Worm (Caenorhabditis elegans) whole organism, L1 larva: ENCODE results near the gene C17F4.11.

Experiments used
- aha-1 ChIP-seq: fragments of 150-350 bp; optimal IDR thresholded peaks from 2 replicates; lab custom pipeline; 2014; ENCODE audit warnings: missing biosample characterization, missing genetic modification characterization
- ceh-82 ChIP-seq, 3 experiments: fragments of 150-350 bp in 1 of 3; sonication (generic microtip) in 2 of 3; optimal IDR thresholded peaks; 2 replicates each; lab custom pipeline; 2014 to 2017; ENCODE audit warnings: missing biosample characterization in 3 of 3, missing genetic modification characterization in 3 of 3
- efl-1 ChIP-seq, 4 experiments: fragments of 150-350 bp; optimal IDR thresholded peaks in 3 of 4; peaks in 1 of 4; 1 replicate in 1 of 4; 2 replicates in 3 of 4; lab custom pipeline; 2014; ENCODE audit warnings: missing biosample characterization in 2 of 4, missing genetic modification characterization in 2 of 4, missing genetic modification reagents in 2 of 4
- egl-13 ChIP-seq: sonication (generic microtip); optimal IDR thresholded peaks from 2 replicates; lab custom pipeline; 2016; ENCODE audit warnings: missing genotype, missing genetic modification reagents, missing genetic modification characterization, missing compliant biosample characterization
- fkh-10 ChIP-seq: sonication (generic microtip); optimal IDR thresholded peaks from 2 replicates; lab custom pipeline; 2017; ENCODE audit warnings: missing biosample characterization, missing genetic modification reagents, missing genetic modification characterization
- hlh-17 ChIP-seq: fragments of 200-800 bp; sonication (Bioruptor generic); optimal IDR thresholded peaks from 2 replicates; lab custom pipeline; 2018; ENCODE audit warnings: missing genetic modification characterization, mild to moderate bottlenecking, missing compliant biosample characterization, moderate library complexity, borderline replicate concordance
- hlh-4 ChIP-seq: sonication (generic microtip); optimal IDR thresholded peaks from 2 replicates; lab custom pipeline; 2016; ENCODE audit warnings: mild to moderate bottlenecking, missing genetic modification characterization, missing compliant biosample characterization
- lin-15B ChIP-seq: fragments of 150-350 bp; sonication (generic microtip); optimal IDR thresholded peaks from 3 replicates; lab custom pipeline; 2014; ENCODE audit warnings: missing biosample characterization, missing genetic modification characterization
- lin-35 ChIP-seq, 2 experiments: fragments of 150-350 bp; optimal IDR thresholded peaks; 2 replicates each; lab custom pipeline; 2014; ENCODE audit warnings: missing biosample characterization in 2 of 2, missing genetic modification characterization in 2 of 2, missing genetic modification reagents in 2 of 2
- lin-39 ChIP-seq: fragments of 150-350 bp; optimal IDR thresholded peaks from 2 replicates; lab custom pipeline; 2014; ENCODE audit warnings: missing biosample characterization, missing genetic modification reagents, missing genetic modification characterization
- mab-9 ChIP-seq: fragments of 200-800 bp; sonication (Bioruptor generic); IDR thresholded peaks from 2 replicates; pipeline ENCODE4 v1.3.6; 2022; ENCODE audit warnings: missing genetic modification reagents, missing genetic modification characterization, missing compliant biosample characterization
- mef-2 ChIP-seq: fragments of 150-350 bp; optimal IDR thresholded peaks from 2 replicates; lab custom pipeline; 2014; ENCODE audit warnings: missing biosample characterization, missing genetic modification characterization
- nhr-11 ChIP-seq: fragments of 150-350 bp; optimal IDR thresholded peaks from 2 replicates; lab custom pipeline; 2014; ENCODE audit warnings: missing biosample characterization, missing genetic modification characterization
- nhr-12 ChIP-seq: sonication (generic microtip); optimal IDR thresholded peaks from 2 replicates; lab custom pipeline; 2017; ENCODE audit warnings: missing biosample characterization, missing genetic modification characterization
- nhr-19 ChIP-seq: fragments of 200-800 bp; sonication (Bioruptor generic); conservative IDR thresholded peaks from 2 replicates; pipeline ENCODE4 v1.3.6; 2022; ENCODE audit warnings: missing genetic modification characterization, missing compliant biosample characterization
- nhr-20 ChIP-seq: sonication (generic microtip); optimal IDR thresholded peaks from 2 replicates; lab custom pipeline; 2016; ENCODE audit warnings: mild to moderate bottlenecking, missing genetic modification characterization, missing compliant biosample characterization
- nhr-28 ChIP-seq: fragments of 150-350 bp; optimal IDR thresholded peaks from 2 replicates; lab custom pipeline; 2014; ENCODE audit warnings: missing biosample characterization, missing genetic modification characterization
- nhr-47 ChIP-seq: sonication (generic microtip); optimal IDR thresholded peaks from 2 replicates; lab custom pipeline; 2016; ENCODE audit warnings: mild to moderate bottlenecking, missing genetic modification characterization, moderate library complexity, missing compliant biosample characterization
- nhr-90 ChIP-seq: sonication (generic microtip); optimal IDR thresholded peaks from 2 replicates; lab custom pipeline; 2016; ENCODE audit warnings: mild to moderate bottlenecking, missing genetic modification characterization, missing compliant biosample characterization; ENCODE audit not compliant: poor library complexity
- pqm-1 ChIP-seq: sonication (generic microtip); optimal IDR thresholded peaks from 3 replicates; lab custom pipeline; 2017; ENCODE audit warnings: missing biosample characterization, missing genetic modification characterization
- skn-1 ChIP-seq: fragments of 150-350 bp; optimal IDR thresholded peaks from 2 replicates; lab custom pipeline; 2014; ENCODE audit warnings: missing biosample characterization, missing genetic modification characterization
- snu-23 ChIP-seq: sonication (generic microtip); optimal IDR thresholded peaks from 2 replicates; lab custom pipeline; 2016; ENCODE audit warnings: missing genetic modification characterization, missing compliant biosample characterization
- sup-37 ChIP-seq: fragments of 200-800 bp; sonication (Bioruptor generic); optimal IDR thresholded peaks from 2 replicates; lab custom pipeline; 2018; ENCODE audit warnings: mild to moderate bottlenecking, missing genetic modification characterization, missing compliant biosample characterization
- unc-30 ChIP-seq: sonication (generic microtip); optimal IDR thresholded peaks from 2 replicates; lab custom pipeline; 2017; ENCODE audit warnings: missing biosample characterization, missing genetic modification characterization
- unc-86 ChIP-seq: sonication (generic microtip); optimal IDR thresholded peaks from 2 replicates; lab custom pipeline; 2016; ENCODE audit warnings: missing genetic modification characterization, missing compliant biosample characterization
- unc-98 ChIP-seq: fragments of 200-800 bp; sonication (Bioruptor generic); IDR thresholded peaks from 2 replicates; pipeline ENCODE4 v1.3.6; 2022; ENCODE audit warnings: missing genetic modification characterization, missing compliant biosample characterization
- xbp-1 ChIP-seq: sonication (generic microtip); optimal IDR thresholded peaks from 2 replicates; lab custom pipeline; 2016; ENCODE audit warnings: missing genetic modification characterization, missing compliant biosample characterization
- zip-4 ChIP-seq: fragments of 200-800 bp; sonication (Bioruptor generic); optimal IDR thresholded peaks from 2 replicates; lab custom pipeline; 2018; ENCODE audit warnings: mild to moderate bottlenecking, missing genetic modification characterization, moderate library complexity, missing compliant biosample characterization
- ztf-11 ChIP-seq, 2 experiments: sonication (generic microtip); optimal IDR thresholded peaks; 2 replicates each; lab custom pipeline; 2016 to 2017; ENCODE audit warnings: missing genetic modification characterization in 2 of 2, missing biosample characterization in 1 of 2, missing compliant biosample characterization in 1 of 2
- ztf-4 ChIP-seq: fragments of 150-350 bp; optimal IDR thresholded peaks from 2 replicates; lab custom pipeline; 2014; ENCODE audit warnings: missing biosample characterization, missing genetic modification characterization

The C17F4.11 gene

ce11 chrII:3209251-3209650, 28.0 kb upstream of the C17F4.11 start, which contains the start of gene ZC239.6 (continued):
- no peak for TF ChIP-seq nhr-90
- TF ChIP-seq nhr-47 (tag; lab: Kevin White, UChicago): peak; percentile 17
- TF ChIP-seq lin-35 (GFP tag; optimal IDR thresholded peaks at IDR 0.05; lab: Kevin White, UChicago): peak in 1 of 2 experiments; percentile 8
- TF ChIP-seq, all 84 proteins: peak for 15

- TF ChIP-seq ceh-82 (tag; optimal IDR thresholded peaks at IDR 0.05; lab: Kevin White, UChicago) (no peak), unc-86 (tag; lab: Kevin White, UChicago) (no peak), nhr-12 (tag; lab: Kevin White, UChicago) (no peak), unc-30 (tag; lab: Kevin White, UChicago) (no peak), zip-4 (GFP tag; lab: Kevin White, UChicago) (no peak), lin-39 (tag; lab: Kevin White, UChicago) (no peak), skn-1 (tag; lab: Kevin White, UChicago) (no peak), mef-2 (tag; lab: Kevin White, UChicago) (no peak), aha-1 (tag; lab: Kevin White, UChicago) (no peak), lin-15B (no peak), egl-13 (tag; lab: Kevin White, UChicago) (no peak), fkh-10 (no peak), unc-98 (no peak)
Measured at ce11 chrII:3210365-3210764, 26.9 kb upstream of the C17F4.11 start, which contains the start of gene ZC239.5. Gene ZC239.5 (plus strand): TSS chrII:3210665.

- TF ChIP-seq nhr-11 (no peak), efl-1 (optimal IDR thresholded peaks at IDR 0.05; lab: Kevin White, UChicago) (no peak), efl-1 (GFP tag; optimal IDR thresholded peaks at IDR 0.05 in 1 of 2; lab: Kevin White, UChicago) (no peak), pqm-1 (tag; lab: Kevin White, UChicago) (no peak), nhr-90 (no peak), mab-9 (no peak), sup-37 (GFP tag; lab: Kevin White, UChicago) (no peak), ztf-11 (tag; optimal IDR thresholded peaks at IDR 0.05; lab: Kevin White, UChicago) (no peak), zip-4 (GFP tag; lab: Kevin White, UChicago) (no peak), nhr-20 (tag; lab: Kevin White, UChicago) (no peak), hlh-4 (tag; lab: Kevin White, UChicago) (no peak), hlh-17 (GFP tag; lab: Kevin White, UChicago) (no peak), lin-35 (GFP tag; optimal IDR thresholded peaks at IDR 0.05; lab: Kevin White, UChicago) (no peak), ztf-4 (tag; lab: Kevin White, UChicago) (no peak), nhr-19 (GFP tag; lab: Robert Waterston, UW) (no peak), nhr-28 (tag; lab: Kevin White, UChicago) (no peak)
Measured at ce11 chrII:3213898-3214297, 23.4 kb upstream of the C17F4.11 start, which contains the start of gene ZC239.4. Gene ZC239.4 (plus strand): TSS chrII:3214198.

- peak; percentile 23 for TF ChIP-seq xbp-1 (tag; lab: Kevin White, UChicago)
Measured at ce11 chrII:3215762-3216161, 21.5 kb upstream of the C17F4.11 start, which contains the start of gene ZC239.3. Gene ZC239.3 (plus strand): TSS chrII:3216062.

ce11 chrII:3220723-3221122, 16.5 kb upstream of the C17F4.11 start, which contains the start of gene ZC239.22:
Gene ZC239.22 (minus strand): TSS chrII:3220823.
- TF ChIP-seq zip-4 (GFP tag; lab: Kevin White, UChicago) (no peak), skn-1 (tag; lab: Kevin White, UChicago) (no peak), snu-23 (no peak)

ce11 chrII:3221730-3222129, 15.5 kb upstream of the C17F4.11 start, which contains the start of gene ZC239.14:
Gene ZC239.14 (minus strand): TSS chrII:3222034.
- TF ChIP-seq xbp-1 (tag; lab: Kevin White, UChicago) (no peak), skn-1 (tag; lab: Kevin White, UChicago) (no peak), lin-15B (no peak), mab-9 (no peak)
